In genomic region chrIII:13633826-13634225, ce11 we compare ENCODE assay signal across 6 worm cellular contexts.
TF ChIP-seq lines count a peak whose summit lies in the region.

No protein-coding gene starts in this region.

TF ChIP-seq in whole organism, L1 larva, 84 proteins besides CTCF, POLR2A, EP300 and RAD21:
- TF ChIP-seq egl-13 (tag; optimal IDR thresholded peaks at IDR 0.05; lab: Kevin White, UChicago) (no peak), lin-14 (GFP tag; optimal IDR thresholded peaks at IDR 0.05; lab: Kevin White, UChicago) (peak; percentile 50), efl-1 (optimal IDR thresholded peaks at IDR 0.05; lab: Kevin White, UChicago) (no peak), efl-1 (GFP tag; optimal IDR thresholded peaks at IDR 0.05 in 1 of 2; lab: Kevin White, UChicago) (peak in 1 of 2 experiments; percentile 24), fkh-10 (GFP tag; optimal IDR thresholded peaks at IDR 0.05; lab: Kevin White, UChicago) (peak; percentile 30), pag-3 (tag; optimal IDR thresholded peaks at IDR 0.05; lab: Kevin White, UChicago; ENCODE audit: borderline replicate concordance, insufficient read depth) (no peak)

TF ChIP-seq in whole organism, L2 larva, 48 proteins besides CTCF, POLR2A, EP300 and RAD21:
- TF ChIP-seq unc-55 (GFP tag; optimal IDR thresholded peaks at IDR 0.05; lab: Kevin White, UChicago) (peak; percentile 12), ama-1 (optimal IDR thresholded peaks at IDR 0.05; lab: Kevin White, UChicago) (no peak)
TF ChIP-seq in whole organism, L2 larva: peak in this region for 1.

TF ChIP-seq in whole organism, L3 larva, 47 proteins besides CTCF, POLR2A, EP300 and RAD21:
- TF ChIP-seq ztf-11 (tag; optimal IDR thresholded peaks at IDR 0.05; lab: Kevin White, UChicago) (no peak), tbx-2 (tag; optimal IDR thresholded peaks at IDR 0.05; lab: Kevin White, UChicago) (no peak), elt-1 (tag; optimal IDR thresholded peaks at IDR 0.05; lab: Kevin White, UChicago) (no peak), daf-12 (tag; optimal IDR thresholded peaks at IDR 0.05; lab: Kevin White, UChicago) (no peak), fkh-10 (GFP tag; optimal IDR thresholded peaks at IDR 0.05; lab: Kevin White, UChicago) (peak; percentile 20), lin-15B (tag; optimal IDR thresholded peaks at IDR 0.05; lab: Kevin White, UChicago) (no peak), nhr-25 (tag; optimal IDR thresholded peaks at IDR 0.05; lab: Kevin White, UChicago) (no peak), ZK546.5 (tag; optimal IDR thresholded peaks at IDR 0.05; lab: Kevin White, UChicago) (no peak), hmg-11 (tag; optimal IDR thresholded peaks at IDR 0.05; lab: Kevin White, UChicago) (no peak), egl-27 (tag; optimal IDR thresholded peaks at IDR 0.05; lab: Kevin White, UChicago) (no peak), lin-39 (tag; optimal IDR thresholded peaks at IDR 0.05; lab: Kevin White, UChicago) (peak; percentile 3), nhr-67 (tag; optimal IDR thresholded peaks at IDR 0.05; lab: Kevin White, UChicago) (no peak), nhr-237 (tag; optimal IDR thresholded peaks at IDR 0.05; lab: Kevin White, UChicago) (no peak), ceh-16 (tag; optimal IDR thresholded peaks at IDR 0.05; lab: Kevin White, UChicago) (no peak), nfya-1 (tag; optimal IDR thresholded peaks at IDR 0.05; lab: Kevin White, UChicago; ENCODE audit: insufficient read depth) (peak; percentile 3), ztf-4 (tag; optimal IDR thresholded peaks at IDR 0.05; lab: Kevin White, UChicago) (no peak), aly-2 (tag; optimal IDR thresholded peaks at IDR 0.05; lab: Kevin White, UChicago) (no peak), elt-3 (tag; optimal IDR thresholded peaks at IDR 0.05; lab: Kevin White, UChicago) (no peak)

TF ChIP-seq in whole organism, L4 larva, 104 proteins besides CTCF, POLR2A, EP300 and RAD21:
- 0 out of 2 replicates have a peak, but pooled peaks have one; percentile 42 for TF ChIP-seq ctbp-1 (GFP tag; IDR thresholded peaks at IDR 0.05; lab: Robert Waterston, UW)
- no peak for TF ChIP-seq nhr-76 (tag; optimal IDR thresholded peaks at IDR 0.05; lab: Kevin White, UChicago)
- TF ChIP-seq mxl-3 (GFP tag; optimal IDR thresholded peaks at IDR 0.05; lab: Kevin White, UChicago): no peak
- peak; percentile 41 for TF ChIP-seq fkh-10 (GFP tag; optimal IDR thresholded peaks at IDR 0.05; lab: Kevin White, UChicago)
- TF ChIP-seq rbr-2 (tag; optimal IDR thresholded peaks at IDR 0.05; lab: Kevin White, UChicago): no peak
- no peak for TF ChIP-seq ces-1 (GFP tag; optimal IDR thresholded peaks at IDR 0.05; lab: Kevin White, UChicago)
- TF ChIP-seq R02D3.7 (tag; optimal IDR thresholded peaks at IDR 0.05; lab: Kevin White, UChicago): no peak
- TF ChIP-seq Y5F2A.4 (GFP tag; optimal IDR thresholded peaks at IDR 0.05; lab: Kevin White, UChicago): no peak
- TF ChIP-seq ceh-82 (tag; optimal IDR thresholded peaks at IDR 0.05; lab: Kevin White, UChicago): no peak
- no peak for TF ChIP-seq mep-1 (tag; optimal IDR thresholded peaks at IDR 0.05; lab: Kevin White, UChicago)
- TF ChIP-seq php-3 (GFP tag; IDR thresholded peaks at IDR 0.05; lab: Robert Waterston, UW): no peak
- no peak for TF ChIP-seq nhr-48 (tag; optimal IDR thresholded peaks at IDR 0.05; lab: Kevin White, UChicago)
- no peak for TF ChIP-seq daf-16 (GFP tag; optimal IDR thresholded peaks at IDR 0.05; lab: Kevin White, UChicago)
- TF ChIP-seq daf-16 (tag; optimal IDR thresholded peaks at IDR 0.05; lab: Kevin White, UChicago): no peak
- TF ChIP-seq ztf-11 (tag; optimal IDR thresholded peaks at IDR 0.05; lab: Kevin White, UChicago): no peak

TF ChIP-seq in whole organism, late embryonic, 69 proteins besides CTCF, POLR2A, EP300 and RAD21:
- no peak for TF ChIP-seq ama-1 (optimal IDR thresholded peaks at IDR 0.05; lab: Kevin White, UChicago)
- TF ChIP-seq unc-42 (tag; optimal IDR thresholded peaks at IDR 0.05; lab: Kevin White, UChicago): peak; percentile 66

TF ChIP-seq in whole organism, mixed stage, embryonic, 35 proteins besides CTCF, POLR2A, EP300 and RAD21:
- TF ChIP-seq sem-2 (GFP tag; optimal IDR thresholded peaks at IDR 0.05; lab: Kevin White, UChicago): no peak
- peak; percentile 38 for TF ChIP-seq ces-1 (GFP tag; optimal IDR thresholded peaks at IDR 0.05; lab: Kevin White, UChicago)

Comparison
In these comparisons a context has a peak if more than half of its experiments do, and no peak if none do; other contexts are left out.
1. Of the 29 proteins assayed by ChIP-seq in both whole organism, L4 larva and whole organism, L1 larva: peak only in whole organism, L4 larva: none; only in whole organism, L1 larva: none; in both: fkh-10; in neither: 28.